Fruit fly (Drosophila melanogaster): ENCODE data around the gene Ir68a.
A peak's percentile ranks its signal among the peaks of the same experiment; 100 is the strongest.

Ir68a gene

dm6 chr3L:11246046-11246887, 10.2 kb upstream of the Ir68a start (continued):
- TF ChIP-seq trem (tag; optimal IDR thresholded peaks at IDR 0.05) (peak; percentile 3), CG10209 (GFP tag; optimal IDR thresholded peaks at IDR 0.05) (peak; percentile 19), CG13287 (GFP tag; IDR thresholded peaks at IDR 0.05; ENCODE audit: partially characterized antibody) (peak; percentile 37; the same call in 1 of the 2 replicates), Atf6 (GFP tag; IDR thresholded peaks at IDR 0.05) (peak; percentile 46; the same call in 1 of the 2 replicates), zen (tag; optimal IDR thresholded peaks at IDR 0.05) (peak; percentile 30), CG18599 (GFP tag; optimal IDR thresholded peaks at IDR 0.05) (peak; percentile 59), Hr3 (GFP tag; optimal IDR thresholded peaks at IDR 0.05) (no peak), otp (GFP tag; IDR thresholded peaks at IDR 0.05) (peak; percentile 52; the same call in 1 of the 3 replicates), kni (GFP tag; optimal IDR thresholded peaks at IDR 0.05) (peak; percentile 85), CG32532 (GFP tag; IDR thresholded peaks at IDR 0.05) (peak; percentile 35; the same call in 1 of the 2 replicates), CG30403 (GFP tag; optimal IDR thresholded peaks at IDR 0.05) (no peak), ci (GFP tag; IDR thresholded peaks at IDR 0.05) (peak; percentile 62), prd (optimal IDR thresholded peaks at IDR 0.05) (no peak), prd (GFP tag; IDR thresholded peaks at IDR 0.05) (no peak), HmgD (GFP tag; optimal IDR thresholded peaks at IDR 0.05) (peak; percentile 45), Dfd (GFP tag; optimal IDR thresholded peaks at IDR 0.05) (peak in 1 of 2 experiments; percentile 55), Xrp1 (GFP tag; IDR thresholded peaks at IDR 0.05) (peak; percentile 51; the same call in 1 of the 2 replicates), Dbx (GFP tag; IDR thresholded peaks at IDR 0.05) (0 out of 3 replicates have a peak, but pooled peaks have one; percentile 43), cwo (GFP tag; optimal IDR thresholded peaks at IDR 0.05) (peak; percentile 24), z (GFP tag; IDR thresholded peaks at IDR 0.05) (peak; percentile 93), CG10979 (tag; optimal IDR thresholded peaks at IDR 0.05) (no peak), B-H2 (GFP tag; optimal IDR thresholded peaks at IDR 0.05) (no peak), Nf-YC (tag; optimal IDR thresholded peaks at IDR 0.05) (peak; percentile 8), CG13894 (tag; optimal IDR thresholded peaks at IDR 0.05) (peak; percentile 1), sens (GFP tag) (peak; percentile 77), pros (GFP tag; optimal IDR thresholded peaks at IDR 0.05) (peak; percentile 75), ara (GFP tag; IDR thresholded peaks at IDR 0.05) (0 out of 2 replicates have a peak, but pooled peaks have one; percentile 29), CG10543 (GFP tag; optimal IDR thresholded peaks at IDR 0.05) (peak; percentile 40), nom (GFP tag; optimal IDR thresholded peaks at IDR 0.05) (peak; percentile 100), Lim3 (GFP tag; IDR thresholded peaks at IDR 0.05) (no peak), stwl (tag; optimal IDR thresholded peaks at IDR 0.05) (no peak), bbx (GFP tag; IDR thresholded peaks at IDR 0.05; ENCODE audit: partially characterized antibody) (peak; percentile 57), bcd (GFP tag; optimal IDR thresholded peaks at IDR 0.05) (no peak), Spps (tag; optimal IDR thresholded peaks at IDR 0.05) (peak; percentile 9), Fer1 (GFP tag; optimal IDR thresholded peaks at IDR 0.05) (peak; percentile 41), CG7928 (GFP tag; optimal IDR thresholded peaks at IDR 0.05) (no peak), az2 (GFP tag; optimal IDR thresholded peaks at IDR 0.05) (peak; percentile 8), vfl (GFP tag; optimal IDR thresholded peaks at IDR 0.05) (peak; percentile 7), knrl (GFP tag; IDR thresholded peaks at IDR 0.05; ENCODE audit: partially characterized antibody) (no peak), abd-A (tag; optimal IDR thresholded peaks at IDR 0.05) (peak; percentile 93), CG2199 (GFP tag; IDR thresholded peaks at IDR 0.05) (peak; percentile 84; the same call in 1 of the 3 replicates), CG2712 (tag; optimal IDR thresholded peaks at IDR 0.05) (peak; percentile 45), CG9876 (GFP tag; optimal IDR thresholded peaks at IDR 0.05) (peak; percentile 14), dimm (GFP tag; IDR thresholded peaks at IDR 0.05) (no peak), CG7372 (GFP tag; IDR thresholded peaks at IDR 0.05) (no peak), CG2678 (tag; optimal IDR thresholded peaks at IDR 0.05) (peak; percentile 15), maf-S (GFP tag; optimal IDR thresholded peaks at IDR 0.05) (no peak), Six4 (GFP tag; optimal IDR thresholded peaks at IDR 0.05) (no peak)

Measured in whole organism, embryonic.